Fruit fly (Drosophila melanogaster): ENCODE measurements around the gene Rbp9.
A peak's percentile ranks its signal among the peaks of the same experiment; 100 is the strongest.

Rbp9 gene

dm6 chr2L:2976829-2977228 lies 22.3 kb downstream of the Rbp9 start, which contains the start of the genes CG9641 and CG3165 (continued):
- TF ChIP-seq Max (GFP tag; optimal IDR thresholded peaks at IDR 0.05): peak; percentile 84
- peak; percentile 60 for TF ChIP-seq Neu2 (GFP tag; optimal IDR thresholded peaks at IDR 0.05; ENCODE audit: borderline replicate concordance)
- TF ChIP-seq CG31365 (tag; optimal IDR thresholded peaks at IDR 0.05): no peak
- peak; percentile 99 for TF ChIP-seq Dll (GFP tag; IDR thresholded peaks at IDR 0.05; ENCODE audit: partially characterized antibody)
- TF ChIP-seq CG11695 (GFP tag; IDR thresholded peaks at IDR 0.05): peak; percentile 77
- TF ChIP-seq CG8089 (GFP tag; optimal IDR thresholded peaks at IDR 0.05): peak; percentile 74
- TF ChIP-seq CG4404 (GFP tag; IDR thresholded peaks at IDR 0.05): peak; percentile 89
- peak; percentile 75 for TF ChIP-seq crc (GFP tag; optimal IDR thresholded peaks at IDR 0.05)
- TF ChIP-seq ems (GFP tag; optimal IDR thresholded peaks at IDR 0.05): peak; percentile 90
- TF ChIP-seq Taf1 (GFP tag; IDR thresholded peaks at IDR 0.05): peak; percentile 58; the same call in 1 of the 2 replicates
- peak; percentile 99 for TF ChIP-seq ftz-f1 (GFP tag; optimal IDR thresholded peaks at IDR 0.05)
- TF ChIP-seq ac (GFP tag; optimal IDR thresholded peaks at IDR 0.05): no peak
- peak; percentile 79 for TF ChIP-seq CG30020 (tag; optimal IDR thresholded peaks at IDR 0.05)
- TF ChIP-seq CG10321 (GFP tag; IDR thresholded peaks at IDR 0.05): peak; percentile 41; the same call in 1 of the 2 replicates
- TF ChIP-seq Chrac-16 (GFP tag; optimal IDR thresholded peaks at IDR 0.05): peak; percentile 87
- TF ChIP-seq Xrp1 (GFP tag; IDR thresholded peaks at IDR 0.05): peak; percentile 92
- TF ChIP-seq GATAe (GFP tag; conservative IDR thresholded peaks at IDR 0.05): no peak; the same call in 1 of the 2 replicates
- peak; percentile 99 for TF ChIP-seq CG10267 (tag; optimal IDR thresholded peaks at IDR 0.05)
- TF ChIP-seq Nf-YC (tag; optimal IDR thresholded peaks at IDR 0.05): peak; percentile 80
- TF ChIP-seq slbo (GFP tag; IDR thresholded peaks at IDR 0.05): peak; percentile 87
- no peak for TF ChIP-seq CG2889 (GFP tag; IDR thresholded peaks at IDR 0.05)
- no peak for TF ChIP-seq ash1 (GFP tag; optimal IDR thresholded peaks at IDR 0.05)
- no peak for TF ChIP-seq CG15601 (tag; optimal IDR thresholded peaks at IDR 0.05)
- no peak for TF ChIP-seq Trl (optimal IDR thresholded peaks at IDR 0.05)
- TF ChIP-seq Trl (GFP tag; optimal IDR thresholded peaks at IDR 0.05): peak; percentile 92
- peak; percentile 42; the same call in 1 of the 2 replicates for TF ChIP-seq Poxn (GFP tag; IDR thresholded peaks at IDR 0.05)
- TF ChIP-seq pho (GFP tag; optimal IDR thresholded peaks at IDR 0.05): peak; percentile 83
- peak; percentile 71 for TF ChIP-seq twi (tag; optimal IDR thresholded peaks at IDR 0.05)
- peak in 1 of 2 experiments; percentile 84 for TF ChIP-seq Hr51 (GFP tag; optimal IDR thresholded peaks at IDR 0.05)
- peak; percentile 91 for TF ChIP-seq CG9932 (GFP tag; IDR thresholded peaks at IDR 0.05)
- TF ChIP-seq luna (GFP tag; optimal IDR thresholded peaks at IDR 0.05): peak; percentile 44
- TF ChIP-seq caup (GFP tag; optimal IDR thresholded peaks at IDR 0.05; ENCODE audit: severe bottlenecking): peak; percentile 83
- no peak for TF ChIP-seq CG6254 (GFP tag; optimal IDR thresholded peaks at IDR 0.05)
- TF ChIP-seq Dref (GFP tag; IDR thresholded peaks at IDR 0.05): 0 out of 2 replicates have a peak, but pooled peaks have one; percentile 30
- peak; percentile 51 for TF ChIP-seq CG8359 (GFP tag; optimal IDR thresholded peaks at IDR 0.05; ENCODE audit: borderline replicate concordance)
- peak; percentile 71 for TF ChIP-seq CG17328 (GFP tag; IDR thresholded peaks at IDR 0.05)
- TF ChIP-seq CG1024 (GFP tag; IDR thresholded peaks at IDR 0.05): peak; percentile 21; the same call in 1 of the 2 replicates
- TF ChIP-seq Sox100B (GFP tag; optimal IDR thresholded peaks at IDR 0.05): no peak
- no peak for TF ChIP-seq mirr (GFP tag; optimal IDR thresholded peaks at IDR 0.05)
- peak; percentile 92 for TF ChIP-seq CG30403 (GFP tag; optimal IDR thresholded peaks at IDR 0.05)
- peak; percentile 51 for TF ChIP-seq CG11085 (GFP tag; IDR thresholded peaks at IDR 0.05)
- TF ChIP-seq slou (GFP tag; optimal IDR thresholded peaks at IDR 0.05): peak; percentile 70
- TF ChIP-seq jumu (GFP tag; optimal IDR thresholded peaks at IDR 0.05): peak; percentile 90
- no peak for TF ChIP-seq hkb (optimal IDR thresholded peaks at IDR 0.05)
- TF ChIP-seq hkb (GFP tag; IDR thresholded peaks at IDR 0.05): peak; percentile 85
- TF ChIP-seq CG14965 (GFP tag; optimal IDR thresholded peaks at IDR 0.05; ENCODE audit: borderline replicate concordance): no peak
- peak; percentile 69 for TF ChIP-seq CG4730 (GFP tag; IDR thresholded peaks at IDR 0.05)
- peak; percentile 66 for TF ChIP-seq Abd-B (GFP tag; optimal IDR thresholded peaks at IDR 0.05)
- TF ChIP-seq CG11723 (GFP tag; optimal IDR thresholded peaks at IDR 0.05): no peak
- TF ChIP-seq CG8765 (GFP tag; IDR thresholded peaks at IDR 0.05): peak; percentile 64
- peak; percentile 98 for TF ChIP-seq vnd (GFP tag; IDR thresholded peaks at IDR 0.05; ENCODE audit: partially characterized antibody)

Data from whole organism, embryonic.